Fruit fly (Drosophila melanogaster): Measurements from ENCODE around the gene Men-b.
A peak's percentile ranks its signal among the peaks of the same experiment; 100 is the strongest.

Gene Men-b

dm6 chr3R:27204694-27205414 is 53.4 kb downstream of the Men-b start (continued):
- no peak for TF ChIP-seq bab2 (GFP tag; optimal IDR thresholded peaks at IDR 0.05)
- TF ChIP-seq nmo (GFP tag; optimal IDR thresholded peaks at IDR 0.05) = peak; percentile 29
- TF ChIP-seq Ravus (GFP tag; IDR thresholded peaks at IDR 0.05) = no peak
- TF ChIP-seq CG7372 (GFP tag; IDR thresholded peaks at IDR 0.05) = no peak
- TF ChIP-seq CG10267 (tag; optimal IDR thresholded peaks at IDR 0.05) = peak; percentile 39
- TF ChIP-seq CG17612 (GFP tag; IDR thresholded peaks at IDR 0.05) = no peak
- TF ChIP-seq CG7745 (tag; optimal IDR thresholded peaks at IDR 0.05) = no peak
- TF ChIP-seq CG4820 (GFP tag; optimal IDR thresholded peaks at IDR 0.05) = peak; percentile 5
- no peak for TF ChIP-seq Gsc (GFP tag; IDR thresholded peaks at IDR 0.05)
- no peak for TF ChIP-seq CG6765 (GFP tag; optimal IDR thresholded peaks at IDR 0.05)
- TF ChIP-seq prd (optimal IDR thresholded peaks at IDR 0.05) = no peak
- peak; percentile 51; the same call in 2 of the 3 replicates for TF ChIP-seq prd (GFP tag; IDR thresholded peaks at IDR 0.05)
- peak; percentile 45; the same call in 1 of the 2 replicates for TF ChIP-seq Xrp1 (GFP tag; IDR thresholded peaks at IDR 0.05)
- no peak for TF ChIP-seq CG11247 (GFP tag; IDR thresholded peaks at IDR 0.05)
- TF ChIP-seq CG12236 (GFP tag; optimal IDR thresholded peaks at IDR 0.05) = no peak
- no peak for TF ChIP-seq CG1233 (GFP tag; optimal IDR thresholded peaks at IDR 0.05)
- no peak for TF ChIP-seq CG10147 (GFP tag; optimal IDR thresholded peaks at IDR 0.05)
- peak; percentile 52 for TF ChIP-seq oc (tag; optimal IDR thresholded peaks at IDR 0.05)
- no peak for TF ChIP-seq Camta (GFP tag; optimal IDR thresholded peaks at IDR 0.05)
- TF ChIP-seq disco-r (GFP tag; optimal IDR thresholded peaks at IDR 0.05) = no peak
- TF ChIP-seq Dll (GFP tag; IDR thresholded peaks at IDR 0.05; ENCODE audit: partially characterized antibody) = no peak
- TF ChIP-seq CG7556 (GFP tag; optimal IDR thresholded peaks at IDR 0.05) = no peak
- TF ChIP-seq jumu (GFP tag; optimal IDR thresholded peaks at IDR 0.05) = no peak
- TF ChIP-seq her (GFP tag; optimal IDR thresholded peaks at IDR 0.05) = no peak
- TF ChIP-seq Hmr (GFP tag; optimal IDR thresholded peaks at IDR 0.05) = no peak
- no peak for TF ChIP-seq BEAF-32 (GFP tag; optimal IDR thresholded peaks at IDR 0.05)
- no peak for TF ChIP-seq fu2 (GFP tag; optimal IDR thresholded peaks at IDR 0.05)
- no peak for TF ChIP-seq maf-S (GFP tag; optimal IDR thresholded peaks at IDR 0.05)
- no peak for TF ChIP-seq luna (GFP tag; optimal IDR thresholded peaks at IDR 0.05)
- peak in 1 of 2 experiments; percentile 31 for TF ChIP-seq bsh (GFP tag; optimal IDR thresholded peaks at IDR 0.05)
- TF ChIP-seq Sox102F (GFP tag; optimal IDR thresholded peaks at IDR 0.05) = no peak
- TF ChIP-seq CG30431 (GFP tag; optimal IDR thresholded peaks at IDR 0.05) = no peak
- no peak for TF ChIP-seq chif (GFP tag; optimal IDR thresholded peaks at IDR 0.05)
- TF ChIP-seq sqz (GFP tag; optimal IDR thresholded peaks at IDR 0.05) = peak; percentile 78
- no peak for TF ChIP-seq gsb (GFP tag; IDR thresholded peaks at IDR 0.05)
- peak; percentile 31 for TF ChIP-seq CG2678 (tag; optimal IDR thresholded peaks at IDR 0.05)
- no peak for TF ChIP-seq h (optimal IDR thresholded peaks at IDR 0.05)
- no peak for TF ChIP-seq CG10366 (GFP tag; IDR thresholded peaks at IDR 0.05)
- no peak for TF ChIP-seq toy (GFP tag; IDR thresholded peaks at IDR 0.05)
- no peak for TF ChIP-seq vfl (GFP tag; optimal IDR thresholded peaks at IDR 0.05)
- peak in 1 of 2 experiments; percentile 15 for TF ChIP-seq Hr78 (GFP tag; optimal IDR thresholded peaks at IDR 0.05)
- no peak for TF ChIP-seq CG2889 (GFP tag; IDR thresholded peaks at IDR 0.05)
- TF ChIP-seq CG2875 (GFP tag; optimal IDR thresholded peaks at IDR 0.05) = no peak
- no peak for TF ChIP-seq dimm (GFP tag; IDR thresholded peaks at IDR 0.05)
- TF ChIP-seq CG8290 (GFP tag; optimal IDR thresholded peaks at IDR 0.05) = no peak
- TF ChIP-seq CG8290 (tag; optimal IDR thresholded peaks at IDR 0.05) = no peak
- TF ChIP-seq pita (GFP tag; optimal IDR thresholded peaks at IDR 0.05) = no peak
- TF ChIP-seq CG9797 (GFP tag; optimal IDR thresholded peaks at IDR 0.05) = no peak
- TF ChIP-seq MBD-R2 (GFP tag; IDR thresholded peaks at IDR 0.05) = no peak
- peak; percentile 96 for TF ChIP-seq CG18476 (GFP tag; optimal IDR thresholded peaks at IDR 0.05)
- no peak for TF ChIP-seq CG10654 (GFP tag; optimal IDR thresholded peaks at IDR 0.05)

Measured in whole organism, embryonic.